Worm (Caenorhabditis elegans): Measurements from ENCODE around the gene Y37D8A.19.

Gene Y37D8A.19

ce11 chrIII:12977559-12977958 lies 47.9 kb downstream of the Y37D8A.19 start, which contains the start of gene ZK1010.2 (continued):
- TF ChIP-seq F10E7.11 (tag; optimal IDR thresholded peaks at IDR 0.05) (no peak), B0019.2 (GFP tag; conservative IDR thresholded peaks at IDR 0.05) (no peak), mes-4 (tag; optimal IDR thresholded peaks at IDR 0.05) (peak; percentile 11), ZK185.1 (tag; optimal IDR thresholded peaks at IDR 0.05; ENCODE audit: poor library complexity, severe bottlenecking) (no peak), nhr-27 (tag; optimal IDR thresholded peaks at IDR 0.05) (no peak), tbp1 (GFP tag; optimal IDR thresholded peaks at IDR 0.05) (no peak), tbx-9 (tag; optimal IDR thresholded peaks at IDR 0.05; ENCODE audit: borderline replicate concordance) (no peak), ztf-26 (tag; optimal IDR thresholded peaks at IDR 0.05) (no peak), Y56A3A.18 (GFP tag; IDR thresholded peaks at IDR 0.05) (no peak), sptf-2 (GFP tag; optimal IDR thresholded peaks at IDR 0.05) (no peak), ztf-25 (GFP tag; IDR thresholded peaks at IDR 0.05) (no peak), hsf-1 (GFP tag; IDR thresholded peaks at IDR 0.05) (peak; percentile 71), madf-8 (GFP tag; conservative IDR thresholded peaks at IDR 0.05) (no peak), ekl-4 (GFP tag; IDR thresholded peaks at IDR 0.05) (peak; percentile 74), attf-5 (GFP tag; optimal IDR thresholded peaks at IDR 0.05) (no peak), nhr-80 (tag; optimal IDR thresholded peaks at IDR 0.05) (no peak), hlh-12 (tag; optimal IDR thresholded peaks at IDR 0.05) (no peak), dpl-1 (GFP tag; optimal IDR thresholded peaks at IDR 0.05) (no peak), efl-1 (GFP tag; optimal IDR thresholded peaks at IDR 0.05) (no peak), hlh-26 (GFP tag; conservative IDR thresholded peaks at IDR 0.05) (no peak), ztf-18 (tag; optimal IDR thresholded peaks at IDR 0.05) (no peak), ztf-3 (GFP tag; optimal IDR thresholded peaks at IDR 0.05) (no peak), him-1 (tag; optimal IDR thresholded peaks at IDR 0.05) (no peak), D2030.7 (GFP tag; IDR thresholded peaks at IDR 0.05) (peak; percentile 41; the same call in 1 of the 2 replicates), lin-40 (tag; optimal IDR thresholded peaks at IDR 0.05) (no peak), egl-44 (GFP tag; IDR thresholded peaks at IDR 0.05) (0 out of 2 replicates have a peak, but pooled peaks have one; percentile 48), dox-1 (GFP tag; IDR thresholded peaks at IDR 0.05) (no peak), lin-35 (GFP tag; optimal IDR thresholded peaks at IDR 0.05) (peak in 1 of 3 experiments; percentile 6), zfh-2 (GFP tag; conservative IDR thresholded peaks at IDR 0.05) (no peak), F33H1.4 (GFP tag; IDR thresholded peaks at IDR 0.05) (peak; percentile 38; the same call in 1 of the 2 replicates), ztf-28 (GFP tag; IDR thresholded peaks at IDR 0.05) (no peak), hmg-20 (GFP tag; IDR thresholded peaks at IDR 0.05) (no peak), rpc-1 (optimal IDR thresholded peaks at IDR 0.05) (no peak), rpc-1 (tag; optimal IDR thresholded peaks at IDR 0.05) (no peak), unc-62 (GFP tag; optimal IDR thresholded peaks at IDR 0.05) (no peak), chd-7 (tag; optimal IDR thresholded peaks at IDR 0.05) (peak; percentile 7), akir-1 (GFP tag; optimal IDR thresholded peaks at IDR 0.05) (no peak), nfyb-1 (GFP tag; IDR thresholded peaks at IDR 0.05) (no peak), nhr-90 (tag; optimal IDR thresholded peaks at IDR 0.05) (no peak), let-526 (GFP tag; IDR thresholded peaks at IDR 0.05) (no peak), atf-7 (tag; optimal IDR thresholded peaks at IDR 0.05) (no peak), ztf-22 (GFP tag; optimal IDR thresholded peaks at IDR 0.05) (no peak), Y67H2A.10 (GFP tag; conservative IDR thresholded peaks at IDR 0.05) (no peak), unc-130 (GFP tag; optimal IDR thresholded peaks at IDR 0.05) (no peak), nfya-1 (tag; optimal IDR thresholded peaks at IDR 0.05; ENCODE audit: borderline replicate concordance, insufficient read depth) (no peak), sdz-38 (tag; optimal IDR thresholded peaks at IDR 0.05) (no peak), lsy-27 (tag; optimal IDR thresholded peaks at IDR 0.05; ENCODE audit: borderline replicate concordance, insufficient read depth) (no peak), ceh-58 (GFP tag; IDR thresholded peaks at IDR 0.05) (no peak), attf-3 (GFP tag; conservative IDR thresholded peaks at IDR 0.05) (no peak), mel-28 (tag; optimal IDR thresholded peaks at IDR 0.05; ENCODE audit: borderline replicate concordance) (no peak)

All from whole organism, young adult.